Worm (Caenorhabditis elegans): ENCODE data around the gene mps-2.

DNA sequence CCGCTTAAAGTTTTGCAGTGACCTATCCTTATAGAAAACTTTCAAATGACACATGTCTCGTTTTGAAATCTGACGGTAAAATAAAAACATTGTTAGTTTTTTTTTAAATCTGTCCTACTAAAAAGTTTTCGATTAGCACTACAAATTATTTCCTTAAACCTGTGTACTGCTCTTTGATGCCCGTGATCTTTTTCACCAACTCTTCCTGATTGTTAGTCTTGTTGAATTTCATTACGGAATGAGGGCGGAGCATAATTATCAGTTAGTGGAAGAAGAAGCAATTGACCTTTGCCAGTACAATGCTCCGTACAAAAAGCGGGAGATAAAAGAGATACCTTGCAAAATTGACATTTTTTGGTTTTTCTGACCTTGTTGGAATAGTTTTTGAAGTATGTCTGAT lies 4.9 kb downstream of the mps-2 start, which contains the start of gene K01A2.4:
- TF ChIP-seq nhr-10 (tag; optimal IDR thresholded peaks at IDR 0.05) (no peak), fkh-10 (GFP tag; optimal IDR thresholded peaks at IDR 0.05) (no peak), lin-15B (tag; optimal IDR thresholded peaks at IDR 0.05) (no peak), F44E2.7 (GFP tag; IDR thresholded peaks at IDR 0.05) (no peak), ama-1 (optimal IDR thresholded peaks at IDR 0.05) (no peak), dmd-9 (GFP tag; IDR thresholded peaks at IDR 0.05) (no peak), nhr-6 (tag; optimal IDR thresholded peaks at IDR 0.05) (no peak), skn-1 (tag; optimal IDR thresholded peaks at IDR 0.05) (no peak), daf-19 (GFP tag; conservative IDR thresholded peaks at IDR 0.05) (no peak), ZK546.5 (tag; optimal IDR thresholded peaks at IDR 0.05) (no peak), nhr-11 (tag; optimal IDR thresholded peaks at IDR 0.05) (no peak), lin-1 (GFP tag; IDR thresholded peaks at IDR 0.05) (no peak)

Measured in whole organism, L4 larva.